Worm (Caenorhabditis elegans): Measurements from ENCODE around the gene acr-5.

The acr-5 gene

ce11 chrIII:6490989-6491388 lies 23.6 kb downstream of the acr-5 start:
- TF ChIP-seq madf-8 (GFP tag; conservative IDR thresholded peaks at IDR 0.05), result no peak
- no peak for TF ChIP-seq madf-6 (GFP tag; IDR thresholded peaks at IDR 0.05)
- no peak for TF ChIP-seq hlh-12 (tag; optimal IDR thresholded peaks at IDR 0.05)
- no peak for TF ChIP-seq ama-1 (optimal IDR thresholded peaks at IDR 0.05)
- TF ChIP-seq ama-1 (GFP tag; optimal IDR thresholded peaks at IDR 0.05), result no peak
- TF ChIP-seq lin-35 (GFP tag; optimal IDR thresholded peaks at IDR 0.05), result no peak
- TF ChIP-seq ztf-28 (GFP tag; IDR thresholded peaks at IDR 0.05), result no peak

- peak; percentile 33 for TF ChIP-seq madf-6 (GFP tag; IDR thresholded peaks at IDR 0.05)
- TF ChIP-seq chd-7 (tag; optimal IDR thresholded peaks at IDR 0.05), result no peak
Observed at ce11 chrIII:6489493-6489892, 25.1 kb downstream of the acr-5 start, which contains the start of gene rpt-3. Gene rpt-3 (plus strand): TSS chrIII:6489793.

- TF ChIP-seq hmg-1.2 (GFP tag; IDR thresholded peaks at IDR 0.05), result 0 out of 2 replicates have a peak, but pooled peaks have one; percentile 9
- TF ChIP-seq nfyb-1 (GFP tag; IDR thresholded peaks at IDR 0.05), result peak; percentile 60; the same call in 1 of the 2 replicates
- TF ChIP-seq tbp1 (GFP tag; optimal IDR thresholded peaks at IDR 0.05), result no peak
- TF ChIP-seq snpc-3.4 (tag; optimal IDR thresholded peaks at IDR 0.05), result peak; percentile 52
- TF ChIP-seq T07F8.4 (tag; optimal IDR thresholded peaks at IDR 0.05), result no peak
- no peak for TF ChIP-seq snpc-4 (GFP tag; optimal IDR thresholded peaks at IDR 0.05)
- peak in 1 of 4 experiments; percentile 1 for TF ChIP-seq snpc-4 (tag; optimal IDR thresholded peaks at IDR 0.05)
- peak; percentile 51 for TF ChIP-seq lin-54 (GFP tag; optimal IDR thresholded peaks at IDR 0.05)
- TF ChIP-seq F23B12.7 (tag; optimal IDR thresholded peaks at IDR 0.05; ENCODE audit: insufficient read depth), result peak; percentile 43
- TF ChIP-seq F33H1.4 (GFP tag; IDR thresholded peaks at IDR 0.05), result peak; percentile 34; the same call in 1 of the 2 replicates
- TF ChIP-seq pbrm-1 (GFP tag; IDR thresholded peaks at IDR 0.05), result no peak
- TF ChIP-seq dpl-1 (GFP tag; optimal IDR thresholded peaks at IDR 0.05), result peak; percentile 24
- TF ChIP-seq attf-3 (GFP tag; conservative IDR thresholded peaks at IDR 0.05), result 0 out of 2 replicates have a peak, but pooled peaks have one; percentile 12
- peak; percentile 47; the same call in 1 of the 2 replicates for TF ChIP-seq madf-6 (GFP tag; IDR thresholded peaks at IDR 0.05)
- no peak for TF ChIP-seq lsl-1 (GFP tag; optimal IDR thresholded peaks at IDR 0.05)
- TF ChIP-seq snpc-1.3 (tag; optimal IDR thresholded peaks at IDR 0.05; ENCODE audit: insufficient read depth), result peak; percentile 73
- no peak for TF ChIP-seq nhr-27 (tag; optimal IDR thresholded peaks at IDR 0.05)
- TF ChIP-seq K11D2.4 (GFP tag; IDR thresholded peaks at IDR 0.05), result no peak
- no peak for TF ChIP-seq Y95B8A.8 (GFP tag; IDR thresholded peaks at IDR 0.05)
- peak; percentile 61 for TF ChIP-seq efl-1 (GFP tag; optimal IDR thresholded peaks at IDR 0.05)
Observed at ce11 chrIII:6488916-6489315, 25.7 kb downstream of the acr-5 start.

- TF ChIP-seq ceh-100 (GFP tag; IDR thresholded peaks at IDR 0.05), result no peak
- TF ChIP-seq nfyb-1 (GFP tag; IDR thresholded peaks at IDR 0.05), result no peak
- no peak for TF ChIP-seq ceh-58 (GFP tag; IDR thresholded peaks at IDR 0.05)
- TF ChIP-seq hsf-1 (GFP tag; IDR thresholded peaks at IDR 0.05), result no peak
- no peak for TF ChIP-seq Y53F4B.3 (GFP tag; IDR thresholded peaks at IDR 0.05)
- TF ChIP-seq aptf-3 (GFP tag; IDR thresholded peaks at IDR 0.05), result no peak
- no peak for TF ChIP-seq unc-130 (GFP tag; optimal IDR thresholded peaks at IDR 0.05)
- no peak for TF ChIP-seq mes-4 (tag; optimal IDR thresholded peaks at IDR 0.05)
- no peak for TF ChIP-seq pha-4 (tag; optimal IDR thresholded peaks at IDR 0.05)
- no peak for TF ChIP-seq B0019.2 (GFP tag; conservative IDR thresholded peaks at IDR 0.05)
- no peak for TF ChIP-seq F52B5.7 (tag; optimal IDR thresholded peaks at IDR 0.05)
- TF ChIP-seq F37B4.10 (GFP tag; IDR thresholded peaks at IDR 0.05), result no peak
- no peak for TF ChIP-seq ekl-4 (GFP tag; IDR thresholded peaks at IDR 0.05)
- TF ChIP-seq ets-4 (GFP tag; optimal IDR thresholded peaks at IDR 0.05), result no peak
Observed at ce11 chrIII:6482918-6483317, 31.7 kb downstream of the acr-5 start, which contains the start of gene chtb-2. Gene chtb-2 (plus strand): TSS chrIII:6483218.
